Fruit fly (Drosophila melanogaster): Measurements from ENCODE around the gene CG31800.

DNA sequence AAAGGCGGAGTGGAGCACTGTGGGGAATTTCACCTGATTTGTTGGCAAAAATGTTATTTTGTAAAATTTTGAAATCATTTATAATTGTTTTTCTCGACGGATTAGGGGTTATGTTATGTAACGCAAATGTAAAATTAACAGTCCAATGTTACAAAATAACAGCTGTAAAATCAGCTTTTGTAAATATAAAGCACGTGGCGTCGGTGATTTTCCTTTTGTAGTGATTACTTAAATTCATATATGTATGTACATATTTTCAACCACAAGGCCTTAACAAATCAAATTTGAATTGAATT lies 12.2 kb downstream of the CG31800 start, which contains the start of gene CG15172:
- no peak for TF ChIP-seq psq (optimal IDR thresholded peaks at IDR 0.05)
- no peak for TF ChIP-seq usp (GFP tag; optimal IDR thresholded peaks at IDR 0.05)
- TF ChIP-seq CG8478 (optimal IDR thresholded peaks at IDR 0.05): no peak
- TF ChIP-seq pan (optimal IDR thresholded peaks at IDR 0.05): no peak
- no peak for TF ChIP-seq EcR (GFP tag; optimal IDR thresholded peaks at IDR 0.05)
- TF ChIP-seq Dll (optimal IDR thresholded peaks at IDR 0.05): no peak
